Fruit fly (Drosophila melanogaster): Measurements from ENCODE around the gene B-H2.

B-H2 gene

DNA sequence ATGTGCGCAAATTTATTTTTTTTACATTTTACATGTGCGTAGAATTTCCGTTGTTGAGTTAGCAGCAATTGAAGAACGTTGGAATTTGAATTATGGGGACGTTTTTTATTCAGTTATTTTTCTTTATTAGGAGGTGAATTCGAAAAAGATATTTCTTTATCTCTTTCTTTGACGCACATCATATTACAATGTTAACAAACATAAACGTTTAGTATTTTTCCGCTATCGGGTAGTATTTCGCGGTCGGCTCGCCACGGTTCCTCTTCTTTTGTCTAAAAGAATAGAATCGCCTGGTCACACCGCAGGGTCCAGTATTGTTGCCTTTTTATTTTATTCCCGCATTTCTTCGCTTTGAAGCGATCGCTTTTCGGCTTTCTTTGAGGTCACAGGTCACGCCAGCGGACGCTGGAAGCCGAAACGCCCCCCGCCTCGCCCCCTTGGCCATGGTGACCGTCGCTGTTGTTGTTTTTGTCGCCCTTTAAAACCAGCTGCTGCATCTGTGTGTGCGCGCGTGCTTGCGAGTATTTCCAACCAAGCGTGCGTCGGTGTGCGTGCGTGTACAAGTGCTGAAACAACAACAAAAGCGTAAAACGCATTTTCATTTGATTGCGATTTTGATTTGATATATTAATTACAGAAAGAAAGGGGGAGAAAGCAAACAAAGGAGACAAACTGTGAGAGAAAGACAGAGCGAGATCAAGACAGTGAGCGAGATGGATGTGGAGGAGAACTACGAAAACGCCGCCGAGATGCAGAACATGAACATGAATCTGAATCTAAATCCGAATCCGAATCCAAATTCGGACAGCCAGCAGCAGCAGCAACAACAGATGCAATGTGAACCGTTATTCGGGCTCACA lies 11.9 kb upstream of the B-H2 start (continued):
- TF ChIP-seq CG4424 (GFP tag; optimal IDR thresholded peaks at IDR 0.05), result no peak
- TF ChIP-seq bowl (GFP tag; IDR thresholded peaks at IDR 0.05), result no peak
- peak; percentile 31; the same call in 1 of the 2 replicates for TF ChIP-seq vvl (GFP tag; IDR thresholded peaks at IDR 0.05)
- TF ChIP-seq insv (GFP tag; optimal IDR thresholded peaks at IDR 0.05), result no peak
- TF ChIP-seq seq (GFP tag; IDR thresholded peaks at IDR 0.05), result no peak
- no peak for TF ChIP-seq E2f1 (GFP tag; IDR thresholded peaks at IDR 0.05)
- no peak for TF ChIP-seq CG14014 (GFP tag; IDR thresholded peaks at IDR 0.05)
- TF ChIP-seq CG17328 (GFP tag; IDR thresholded peaks at IDR 0.05), result no peak
- TF ChIP-seq CG1529 (GFP tag; optimal IDR thresholded peaks at IDR 0.05), result no peak
- no peak for TF ChIP-seq Vsx1 (GFP tag; optimal IDR thresholded peaks at IDR 0.05)
- no peak for TF ChIP-seq hkb (optimal IDR thresholded peaks at IDR 0.05)
- 0 out of 2 replicates have a peak, but pooled peaks have one; percentile 28 for TF ChIP-seq hkb (GFP tag; IDR thresholded peaks at IDR 0.05)
- TF ChIP-seq Atf6 (GFP tag; IDR thresholded peaks at IDR 0.05), result no peak
- no peak for TF ChIP-seq HmgD (GFP tag; optimal IDR thresholded peaks at IDR 0.05)
- peak; percentile 33; the same call in 1 of the 2 replicates for TF ChIP-seq Scr (GFP tag; IDR thresholded peaks at IDR 0.05; ENCODE audit: partially characterized antibody)
- TF ChIP-seq hth (optimal IDR thresholded peaks at IDR 0.05), result no peak
- no peak for TF ChIP-seq HLH3B (GFP tag; IDR thresholded peaks at IDR 0.05)
- TF ChIP-seq Six4 (GFP tag; optimal IDR thresholded peaks at IDR 0.05), result no peak
- peak; percentile 90 for TF ChIP-seq cg (GFP tag; optimal IDR thresholded peaks at IDR 0.05)
- TF ChIP-seq CG33557 (GFP tag; optimal IDR thresholded peaks at IDR 0.05), result no peak
- no peak for TF ChIP-seq sima (GFP tag; optimal IDR thresholded peaks at IDR 0.05)
- no peak for TF ChIP-seq cwo (GFP tag; optimal IDR thresholded peaks at IDR 0.05)
- no peak for TF ChIP-seq vfl (GFP tag; optimal IDR thresholded peaks at IDR 0.05)
- no peak for TF ChIP-seq Fer3 (tag; optimal IDR thresholded peaks at IDR 0.05)
- TF ChIP-seq CoRest (tag; optimal IDR thresholded peaks at IDR 0.05), result no peak
- TF ChIP-seq chm (GFP tag; IDR thresholded peaks at IDR 0.05), result no peak
- no peak for TF ChIP-seq ATbp (GFP tag; optimal IDR thresholded peaks at IDR 0.05)
- no peak for TF ChIP-seq dysf (GFP tag; IDR thresholded peaks at IDR 0.05)
- TF ChIP-seq tap (tag; optimal IDR thresholded peaks at IDR 0.05), result no peak
- TF ChIP-seq eyg (GFP tag; optimal IDR thresholded peaks at IDR 0.05), result no peak
- TF ChIP-seq NFAT (GFP tag; IDR thresholded peaks at IDR 0.05), result no peak
- no peak for TF ChIP-seq CG4854 (GFP tag; optimal IDR thresholded peaks at IDR 0.05)
- no peak for TF ChIP-seq zen2 (GFP tag; IDR thresholded peaks at IDR 0.05; ENCODE audit: partially characterized antibody)
- no peak for TF ChIP-seq Nf-YB (GFP tag; optimal IDR thresholded peaks at IDR 0.05)
- TF ChIP-seq az2 (GFP tag; optimal IDR thresholded peaks at IDR 0.05), result no peak
- no peak for TF ChIP-seq bab2 (GFP tag; optimal IDR thresholded peaks at IDR 0.05)
- TF ChIP-seq Gug (GFP tag; IDR thresholded peaks at IDR 0.05), result no peak
- no peak for TF ChIP-seq CG2120 (GFP tag; optimal IDR thresholded peaks at IDR 0.05)
- TF ChIP-seq ara (GFP tag; IDR thresholded peaks at IDR 0.05), result no peak
- no peak for TF ChIP-seq zfh2 (GFP tag; optimal IDR thresholded peaks at IDR 0.05)
- TF ChIP-seq CG4328 (GFP tag; optimal IDR thresholded peaks at IDR 0.05), result no peak
- no peak for TF ChIP-seq Drgx (GFP tag; IDR thresholded peaks at IDR 0.05)
- no peak for TF ChIP-seq rib (GFP tag; IDR thresholded peaks at IDR 0.05)
- TF ChIP-seq abd-A (tag; optimal IDR thresholded peaks at IDR 0.05), result no peak
- TF ChIP-seq CG2202 (tag; optimal IDR thresholded peaks at IDR 0.05), result no peak
- TF ChIP-seq Deaf1 (tag; optimal IDR thresholded peaks at IDR 0.05), result no peak
- peak; percentile 13 for TF ChIP-seq sd (tag; optimal IDR thresholded peaks at IDR 0.05)
- TF ChIP-seq MESR4 (GFP tag; optimal IDR thresholded peaks at IDR 0.05), result peak; percentile 91
- TF ChIP-seq pzg (GFP tag; optimal IDR thresholded peaks at IDR 0.05), result peak; percentile 26
- TF ChIP-seq stwl (tag; optimal IDR thresholded peaks at IDR 0.05), result peak; percentile 1
- TF ChIP-seq repo (GFP tag; optimal IDR thresholded peaks at IDR 0.05), result no peak

Measured in whole organism, embryonic.